Fruit fly (Drosophila melanogaster): ENCODE measurements around the gene dpr6.

- no peak for TF ChIP-seq h (optimal IDR thresholded peaks at IDR 0.05)
- no peak for TF ChIP-seq Myc (optimal IDR thresholded peaks at IDR 0.05)
- no peak for TF ChIP-seq Sin3A (optimal IDR thresholded peaks at IDR 0.05)
- no peak for TF ChIP-seq psq (optimal IDR thresholded peaks at IDR 0.05)
- no peak for TF ChIP-seq ttk (optimal IDR thresholded peaks at IDR 0.05)
Observed at dm6 chr3L:10089350-10090266, 115.2 kb downstream of the dpr6 start, which contains the start of gene CG14160.

All from Kc167 (cell line).